Worm (Caenorhabditis elegans): ENCODE measurements around the gene F56B3.9.

DNA sequence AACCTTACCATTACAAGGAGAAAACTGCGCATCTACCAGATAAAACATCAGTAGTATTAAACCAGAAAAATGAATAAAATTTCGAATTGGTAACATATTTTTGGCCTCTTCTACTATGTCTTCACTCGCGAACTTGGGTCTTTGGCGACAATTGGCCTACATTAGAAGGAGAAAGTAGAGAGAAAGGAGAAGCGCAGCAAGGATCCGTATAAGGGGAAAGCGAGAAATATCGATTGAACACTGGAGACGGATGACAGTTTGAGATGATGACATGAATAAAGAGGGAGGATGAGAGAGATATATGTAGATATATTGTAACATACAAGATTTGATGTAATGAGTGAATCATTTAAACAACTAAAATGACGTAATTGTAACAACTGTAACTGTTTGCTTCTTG is 2.8 kb upstream of the F56B3.9 start, which contains the start of gene F56B3.2:
- TF ChIP-seq ama-1 (optimal IDR thresholded peaks at IDR 0.05): no peak
- no peak for TF ChIP-seq pes-1 (GFP tag; IDR thresholded peaks at IDR 0.05)
- TF ChIP-seq flt-1 (GFP tag; IDR thresholded peaks at IDR 0.05): no peak
- no peak for TF ChIP-seq sea-1 (GFP tag; conservative IDR thresholded peaks at IDR 0.05)
- no peak for TF ChIP-seq tra-4 (tag; optimal IDR thresholded peaks at IDR 0.05)
- TF ChIP-seq F13C5.2 (tag; optimal IDR thresholded peaks at IDR 0.05): no peak
- no peak for TF ChIP-seq tbx-11 (GFP tag; IDR thresholded peaks at IDR 0.05)
- TF ChIP-seq ceh-36 (tag; optimal IDR thresholded peaks at IDR 0.05): no peak
- no peak for TF ChIP-seq B0310.2 (tag; optimal IDR thresholded peaks at IDR 0.05)
- no peak for TF ChIP-seq scrt-1 (GFP tag; IDR thresholded peaks at IDR 0.05)
- TF ChIP-seq ceh-13 (GFP tag; optimal IDR thresholded peaks at IDR 0.05): no peak
- no peak for TF ChIP-seq hmbx-1 (tag; optimal IDR thresholded peaks at IDR 0.05)
- no peak for TF ChIP-seq aly-1 (tag; optimal IDR thresholded peaks at IDR 0.05)

Data from whole organism, early embryonic.